Worm (Caenorhabditis elegans): ENCODE results near the gene epc-1.

epc-1 gene

ce11 chrIII:12612519-12612935, 4.1 kb upstream of the epc-1 start (continued):
- TF ChIP-seq ZK546.5 (tag; optimal IDR thresholded peaks at IDR 0.05): peak; percentile 63
- peak; percentile 63 for TF ChIP-seq nhr-12 (tag; optimal IDR thresholded peaks at IDR 0.05)
- TF ChIP-seq lin-39 (tag; optimal IDR thresholded peaks at IDR 0.05): peak; percentile 86
- peak; percentile 89 to 97 for TF ChIP-seq lsy-2 (tag; optimal IDR thresholded peaks at IDR 0.05)
- no peak for TF ChIP-seq nhr-23 (tag; optimal IDR thresholded peaks at IDR 0.05)
- TF ChIP-seq F13H6.1 (tag; optimal IDR thresholded peaks at IDR 0.05): peak; percentile 100
- TF ChIP-seq nhr-25 (tag; optimal IDR thresholded peaks at IDR 0.05): peak; percentile 99
- TF ChIP-seq ztf-1 (GFP tag; conservative IDR thresholded peaks at IDR 0.05): no peak
- peak; percentile 98 for TF ChIP-seq unc-55 (GFP tag; optimal IDR thresholded peaks at IDR 0.05)
- TF ChIP-seq mdl-1 (tag; optimal IDR thresholded peaks at IDR 0.05): peak; percentile 96 to 98
- TF ChIP-seq ztf-11 (tag; optimal IDR thresholded peaks at IDR 0.05): peak; percentile 72
- TF ChIP-seq Y55F3AM.14 (GFP tag; optimal IDR thresholded peaks at IDR 0.05): peak; percentile 97
- TF ChIP-seq aly-2 (tag; optimal IDR thresholded peaks at IDR 0.05): no peak

ce11 chrIII:12611414-12611813, 3.0 kb upstream of the epc-1 start:
- TF ChIP-seq nhr-129 (tag; optimal IDR thresholded peaks at IDR 0.05): no peak
- TF ChIP-seq nhr-10 (tag; optimal IDR thresholded peaks at IDR 0.05): no peak
- no peak for TF ChIP-seq lin-13 (GFP tag; optimal IDR thresholded peaks at IDR 0.05)
- TF ChIP-seq unc-55 (GFP tag; optimal IDR thresholded peaks at IDR 0.05): no peak
- no peak for TF ChIP-seq unc-62 (GFP tag; optimal IDR thresholded peaks at IDR 0.05)
- no peak for TF ChIP-seq elt-3 (tag; optimal IDR thresholded peaks at IDR 0.05)
- TF ChIP-seq gmeb-1 (tag; optimal IDR thresholded peaks at IDR 0.05): no peak
- TF ChIP-seq ceh-82 (tag; optimal IDR thresholded peaks at IDR 0.05): no peak
- TF ChIP-seq F13H6.1 (tag; optimal IDR thresholded peaks at IDR 0.05): no peak
- TF ChIP-seq Y55F3AM.14 (GFP tag; optimal IDR thresholded peaks at IDR 0.05): no peak

- TF ChIP-seq ama-1 (optimal IDR thresholded peaks at IDR 0.05) (peak; percentile 26), fos-1 (tag; optimal IDR thresholded peaks at IDR 0.05) (no peak), sem-4 (tag; optimal IDR thresholded peaks at IDR 0.05) (no peak)
Measured at ce11 chrIII:12609410-12609809, 1.0 kb upstream of the epc-1 start.

- TF ChIP-seq ceh-16 (tag; optimal IDR thresholded peaks at IDR 0.05) (no peak), Y55F3AM.14 (GFP tag; optimal IDR thresholded peaks at IDR 0.05) (no peak)
Measured at ce11 chrIII:12608989-12609388, 603 bp upstream of the epc-1 start, which contains the start of gene Y111B2A.12. Gene Y111B2A.12 (plus strand): TSS chrIII:12609289.

ce11 chrIII:12607302-12607701, 1.1 kb downstream of the epc-1 start:
- peak; percentile 20 for TF ChIP-seq nhr-21 (tag; optimal IDR thresholded peaks at IDR 0.05)
- TF ChIP-seq mbf-1 (tag; optimal IDR thresholded peaks at IDR 0.05): no peak

ce11 chrIII:12606175-12606574, 2.2 kb downstream of the epc-1 start:
- TF ChIP-seq mbf-1 (tag; optimal IDR thresholded peaks at IDR 0.05): no peak
- TF ChIP-seq sma-3 (GFP tag; optimal IDR thresholded peaks at IDR 0.05): no peak
- peak; percentile 3 for TF ChIP-seq ama-1 (optimal IDR thresholded peaks at IDR 0.05)
- TF ChIP-seq snpc-4 (tag; optimal IDR thresholded peaks at IDR 0.05): no peak
- TF ChIP-seq fos-1 (tag; optimal IDR thresholded peaks at IDR 0.05): peak; percentile 38
- TF ChIP-seq alr-1 (tag; optimal IDR thresholded peaks at IDR 0.05): no peak
- TF ChIP-seq lin-13 (GFP tag; optimal IDR thresholded peaks at IDR 0.05): peak; percentile 2

- TF ChIP-seq lin-39 (tag; optimal IDR thresholded peaks at IDR 0.05): no peak
- TF ChIP-seq sem-4 (tag; optimal IDR thresholded peaks at IDR 0.05): no peak
- TF ChIP-seq ceh-16 (tag; optimal IDR thresholded peaks at IDR 0.05): no peak
- no peak for TF ChIP-seq nhr-25 (tag; optimal IDR thresholded peaks at IDR 0.05)
- no peak for TF ChIP-seq R02D3.7 (tag; optimal IDR thresholded peaks at IDR 0.05)
- no peak for TF ChIP-seq alr-1 (tag; optimal IDR thresholded peaks at IDR 0.05)
- no peak for TF ChIP-seq fos-1 (tag; optimal IDR thresholded peaks at IDR 0.05)
- no peak for TF ChIP-seq nhr-77 (tag; optimal IDR thresholded peaks at IDR 0.05)
- TF ChIP-seq nhr-21 (tag; optimal IDR thresholded peaks at IDR 0.05): no peak
- no peak for TF ChIP-seq sma-3 (GFP tag; optimal IDR thresholded peaks at IDR 0.05)
- no peak for TF ChIP-seq nhr-11 (tag; optimal IDR thresholded peaks at IDR 0.05)
Measured at ce11 chrIII:12602070-12602469, 6.3 kb downstream of the epc-1 start.

Measured in whole organism, L2 larva.